Fruit fly (Drosophila melanogaster) whole organism, embryonic: Measurements from ENCODE around the gene Idh3b.

Source experiments
- Antp ChIP-seq: fragments of 200-800 bp; sonication (Bioruptor generic); optimal IDR thresholded peaks from 3 replicates; lab custom pipeline; 2016; ENCODE audit warnings: missing biosample characterization, missing genetic modification characterization
- CG11456 ChIP-seq: fragments of 200-800 bp; sonication (Bioruptor generic); IDR thresholded peaks from 3 replicates; pipeline ENCODE4 v1.3.6; 2022; ENCODE audit warnings: missing biosample characterization, missing genetic modification characterization
- CG13894 ChIP-seq: fragments of 200-800 bp; sonication (Bioruptor generic); optimal IDR thresholded peaks from 3 replicates; lab custom pipeline; 2018; ENCODE audit warnings: missing biosample characterization, mild to moderate bottlenecking, missing genetic modification characterization, moderate library complexity
- CG14014 ChIP-seq: fragments of 200-800 bp; sonication (Bioruptor generic); IDR thresholded peaks from 2 replicates; pipeline ENCODE4 v1.3.6; 2022; ENCODE audit warnings: missing biosample characterization, missing genetic modification characterization
- CG1647 ChIP-seq: fragments of 200-800 bp; sonication (Bioruptor generic); optimal IDR thresholded peaks from 3 replicates; lab custom pipeline; 2016; ENCODE audit warnings: missing biosample characterization, missing genetic modification characterization
- CG2678 ChIP-seq: fragments of 200-800 bp; sonication (Bioruptor generic); optimal IDR thresholded peaks from 3 replicates; lab custom pipeline; 2019; ENCODE audit warnings: missing biosample characterization, mild to moderate bottlenecking, missing genetic modification characterization, moderate library complexity
- CG32532 ChIP-seq: fragments of 200-800 bp; sonication (Bioruptor generic); IDR thresholded peaks from 2 replicates; pipeline ENCODE4 v1.3.6; 2022; ENCODE audit warnings: missing biosample characterization, missing genetic modification characterization
- CG33213 ChIP-seq: fragments of 200-800 bp; sonication (Bioruptor generic); optimal IDR thresholded peaks from 3 replicates; lab custom pipeline; 2016; ENCODE audit warnings: missing biosample characterization, missing genetic modification characterization
- CG4360 ChIP-seq: fragments of 200-800 bp; sonication (Bioruptor generic); IDR thresholded peaks from 2 replicates; pipeline ENCODE4 v1.3.6; 2022; ENCODE audit warnings: missing biosample characterization, missing genetic modification characterization
- CG4424 ChIP-seq: fragments of 200-800 bp; sonication (Bioruptor generic); optimal IDR thresholded peaks from 3 replicates; lab custom pipeline; 2016; ENCODE audit warnings: missing biosample characterization, missing genetic modification characterization
- CG4617 ChIP-seq: fragments of 200-800 bp; sonication (Bioruptor generic); optimal IDR thresholded peaks from 3 replicates; lab custom pipeline; 2016; ENCODE audit warnings: missing biosample characterization, missing genetic modification characterization, borderline replicate concordance
- CG6765 ChIP-seq: fragments of 200-800 bp; sonication (Bioruptor generic); optimal IDR thresholded peaks from 3 replicates; lab custom pipeline; 2017; ENCODE audit warnings: missing biosample characterization, mild to moderate bottlenecking, missing genetic modification characterization
- CG6813 ChIP-seq: fragments of 200-800 bp; sonication (Bioruptor generic); optimal IDR thresholded peaks from 2 replicates; lab custom pipeline; 2017; ENCODE audit warnings: missing biosample characterization, missing genetic modification characterization, mild to moderate bottlenecking, moderate library complexity, missing genetic modification reagents
- CG8281 ChIP-seq: fragments of 200-800 bp; sonication (Bioruptor generic); optimal IDR thresholded peaks from 2 replicates; lab custom pipeline; 2018; ENCODE audit warnings: missing biosample characterization, mild to moderate bottlenecking, missing genetic modification characterization, moderate library complexity
- CG8290 ChIP-seq, 3 experiments: fragments of 200-800 bp; sonication (Bioruptor generic); optimal IDR thresholded peaks; 2 replicates each; lab custom pipeline; 2016 to 2019; ENCODE audit warnings: missing biosample characterization in 3 of 3, missing genetic modification characterization in 3 of 3, mild to moderate bottlenecking in 2 of 3, moderate library complexity in 1 of 3
- CG9876 ChIP-seq: fragments of 200-800 bp; sonication (Bioruptor generic); optimal IDR thresholded peaks from 2 replicates; lab custom pipeline; 2016; ENCODE audit warnings: missing biosample characterization, missing genetic modification characterization
- E2f2 ChIP-seq: fragments of 200-800 bp; sonication (Bioruptor generic); IDR thresholded peaks from 2 replicates; pipeline ENCODE4 v1.3.6; 2022; ENCODE audit warnings: missing biosample characterization, missing genetic modification characterization
- Eip74EF ChIP-seq, 2 experiments: fragments of 200-800 bp in 1 of 2; fragments of >200 bp in 1 of 2; sonication (Bioruptor generic) in 1 of 2; optimal IDR thresholded peaks; 2 replicates each; lab custom pipeline; 2017 to 2019; ENCODE audit warnings: missing biosample characterization in 2 of 2, missing genetic modification characterization in 2 of 2, mild to moderate bottlenecking in 1 of 2, moderate library complexity in 1 of 2
- HLHmδ ChIP-seq: fragments of 200-800 bp; sonication (Bioruptor generic); optimal IDR thresholded peaks from 2 replicates; lab custom pipeline; 2018; ENCODE audit warnings: missing biosample characterization, mild to moderate bottlenecking, missing genetic modification characterization, moderate library complexity
- Hsf ChIP-seq: fragments of 200-800 bp; sonication (Bioruptor generic); optimal IDR thresholded peaks from 3 replicates; lab custom pipeline; 2016; ENCODE audit warnings: missing biosample characterization, missing genetic modification characterization
- MBD-R2 ChIP-seq: fragments of 200-800 bp; sonication (Bioruptor generic); IDR thresholded peaks from 2 replicates; pipeline ENCODE4 v1.3.6; 2022; ENCODE audit warnings: missing biosample characterization, missing genetic modification characterization
- MESR4 ChIP-seq: fragments of 200-800 bp; sonication (Bioruptor generic); optimal IDR thresholded peaks from 2 replicates; lab custom pipeline; 2018; ENCODE audit warnings: missing biosample characterization, mild to moderate bottlenecking, missing genetic modification characterization, moderate library complexity
- Pdp1 ChIP-seq, 2 experiments: fragments of 200-800 bp; sonication (Bioruptor generic); optimal IDR thresholded peaks; 3 replicates each; lab custom pipeline; 2016; ENCODE audit warnings: missing biosample characterization in 2 of 2, missing genetic modification characterization in 2 of 2, mild to moderate bottlenecking in 1 of 2, moderate library complexity in 1 of 2
- Side ChIP-seq: fragments of 200-800 bp; sonication (Bioruptor generic); optimal IDR thresholded peaks from 2 replicates; lab custom pipeline; 2016; ENCODE audit warnings: missing biosample characterization, missing genetic modification characterization
- ato ChIP-seq: fragments of 200-800 bp; sonication (Bioruptor generic); IDR thresholded peaks from 2 replicates; pipeline ENCODE4 v1.3.6; 2022; ENCODE audit warnings: missing biosample characterization, missing genetic modification characterization; ENCODE audit not compliant: partially characterized antibody
- chif ChIP-seq, 2 experiments: fragments of 200-800 bp; sonication (Bioruptor generic); optimal IDR thresholded peaks; 3 replicates each; lab custom pipeline; 2016; ENCODE audit warnings: missing biosample characterization in 2 of 2, missing genetic modification characterization in 2 of 2
- chm ChIP-seq: fragments of 200-800 bp; sonication (Bioruptor generic); IDR thresholded peaks from 2 replicates; pipeline ENCODE4 v1.3.6; 2022; ENCODE audit warnings: missing biosample characterization, missing genetic modification characterization
- crol ChIP-seq: fragments of 200-800 bp; sonication (Bioruptor generic); IDR thresholded peaks from 2 replicates; pipeline ENCODE4 v1.3.6; 2022; ENCODE audit warnings: missing biosample characterization, missing genetic modification characterization
- crp ChIP-seq, 2 experiments: fragments of 200-800 bp; sonication (Bioruptor generic); optimal IDR thresholded peaks; 2 replicates in 1 of 2; 3 replicates in 1 of 2; lab custom pipeline; 2017; ENCODE audit warnings: missing biosample characterization in 2 of 2, missing genetic modification characterization in 2 of 2, mild to moderate bottlenecking in 1 of 2, moderate library complexity in 1 of 2
- cwo ChIP-seq: fragments of 200-800 bp; sonication (Bioruptor generic); optimal IDR thresholded peaks from 3 replicates; lab custom pipeline; 2017; ENCODE audit warnings: missing biosample characterization, missing genetic modification characterization, mild to moderate bottlenecking, moderate library complexity, missing genetic modification reagents
- dan ChIP-seq: fragments of 200-800 bp; sonication (Bioruptor generic); IDR thresholded peaks from 2 replicates; pipeline ENCODE4 v1.3.6; 2022; ENCODE audit warnings: missing biosample characterization, missing genetic modification characterization
- exex ChIP-seq: fragments of 200-800 bp; sonication (Bioruptor generic); optimal IDR thresholded peaks from 4 replicates; lab custom pipeline; 2018; ENCODE audit warnings: missing biosample characterization, mild to moderate bottlenecking, missing genetic modification characterization, moderate library complexity
- fd64A ChIP-seq: fragments of 200-800 bp; sonication (Bioruptor generic); optimal IDR thresholded peaks from 3 replicates; lab custom pipeline; 2018; ENCODE audit warnings: missing biosample characterization, mild to moderate bottlenecking, missing genetic modification characterization
- fu2 ChIP-seq: fragments of 200-800 bp; sonication (Bioruptor generic); optimal IDR thresholded peaks from 2 replicates; lab custom pipeline; 2016; ENCODE audit warnings: missing biosample characterization, missing genetic modification characterization
- hb ChIP-seq: fragments of 200-800 bp; sonication (Bioruptor generic); IDR thresholded peaks from 3 replicates; pipeline ENCODE4 v1.3.6; 2022; ENCODE audit warnings: missing biosample characterization, missing genetic modification characterization; ENCODE audit not compliant: partially characterized antibody
- insv ChIP-seq, 2 experiments: fragments of 200-800 bp; sonication (Bioruptor generic); optimal IDR thresholded peaks; 3 replicates each; lab custom pipeline; 2016 to 2018; ENCODE audit warnings: missing biosample characterization in 2 of 2, missing genetic modification characterization in 2 of 2
- kay ChIP-seq: fragments of 200-800 bp; sonication (Bioruptor generic); optimal IDR thresholded peaks from 2 replicates; lab custom pipeline; 2016; ENCODE audit warnings: missing biosample characterization, missing genetic modification characterization
- lbe ChIP-seq: fragments of 200-800 bp; sonication (Bioruptor generic); optimal IDR thresholded peaks from 2 replicates; lab custom pipeline; 2016; ENCODE audit warnings: missing biosample characterization, mild to moderate bottlenecking, missing genetic modification characterization
- mld ChIP-seq: fragments of 200-800 bp; sonication (Bioruptor generic); IDR thresholded peaks from 3 replicates; pipeline ENCODE4 v1.3.6; 2022; ENCODE audit warnings: missing biosample characterization, missing genetic modification characterization; ENCODE audit not compliant: partially characterized antibody
- nerfin-2 ChIP-seq: fragments of 200-800 bp; sonication (Bioruptor generic); IDR thresholded peaks from 2 replicates; pipeline ENCODE4 v1.3.6; 2022; ENCODE audit warnings: missing biosample characterization, missing genetic modification characterization; ENCODE audit not compliant: partially characterized antibody
- nmo ChIP-seq: fragments of 200-800 bp; sonication (Bioruptor generic); optimal IDR thresholded peaks from 2 replicates; lab custom pipeline; 2018; ENCODE audit warnings: missing biosample characterization, mild to moderate bottlenecking, missing genetic modification characterization, moderate library complexity
- onecut ChIP-seq: fragments of 200-800 bp; sonication (Bioruptor generic); IDR thresholded peaks from 2 replicates; pipeline ENCODE4 v1.3.6; 2022; ENCODE audit warnings: missing biosample characterization, missing genetic modification characterization
- pho ChIP-seq: fragments of 200-800 bp; sonication (Bioruptor generic); optimal IDR thresholded peaks from 2 replicates; lab custom pipeline; 2016; ENCODE audit warnings: missing biosample characterization, missing genetic modification characterization
- pzg ChIP-seq: fragments of 200-800 bp; sonication (Bioruptor generic); optimal IDR thresholded peaks from 3 replicates; lab custom pipeline; 2018; ENCODE audit warnings: missing biosample characterization, mild to moderate bottlenecking, missing genetic modification characterization, moderate library complexity
- seq ChIP-seq: fragments of 200-800 bp; sonication (Bioruptor generic); IDR thresholded peaks from 2 replicates; pipeline ENCODE4 v1.3.6; 2022; ENCODE audit warnings: missing biosample characterization, missing genetic modification characterization

Idh3b gene

DNA sequence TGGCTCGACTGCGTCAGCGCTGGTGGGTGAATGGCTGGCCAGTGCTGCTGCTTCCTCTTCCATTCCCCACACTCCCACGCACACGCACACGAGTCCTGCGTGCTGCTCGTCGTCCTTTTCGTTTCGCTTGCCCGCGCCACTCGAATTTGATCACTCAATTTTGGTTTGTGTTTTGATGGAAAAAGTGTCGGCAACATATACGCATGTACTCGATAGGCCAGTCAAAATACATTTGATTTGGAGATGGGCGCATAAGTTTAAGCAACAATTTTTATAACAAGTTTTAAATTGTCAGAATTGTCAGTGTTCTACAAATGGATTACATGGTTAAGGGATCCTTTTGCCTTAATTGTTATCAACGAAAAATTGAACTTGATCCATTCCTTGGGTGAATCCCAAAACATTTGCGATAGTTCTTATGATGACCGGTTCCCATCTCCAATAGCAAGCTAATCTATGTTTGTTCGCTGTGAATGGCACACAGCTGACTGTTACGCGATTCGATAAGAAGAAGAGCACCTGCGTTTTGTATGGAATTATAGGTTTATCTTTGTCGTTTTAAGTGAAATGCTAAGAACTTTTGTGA is 4.0 kb upstream of the Idh3b start, which contains the start of the genes Mitofilin and mRpL35 (continued):
- TF ChIP-seq CG14014 (GFP tag; lab: Robert Waterston, UW) (no peak), CG11456 (GFP tag; lab: Robert Waterston, UW) (no peak), cwo (GFP tag; lab: Kevin White, UChicago) (no peak), crp (GFP tag; optimal IDR thresholded peaks at IDR 0.05; lab: Kevin White, UChicago) (peak; percentile 47 to 93), CG2678 (tag; lab: Kevin White, UChicago) (no peak), dan (GFP tag; lab: Robert Waterston, UW) (no peak), pho (GFP tag; lab: Kevin White, UChicago) (peak; percentile 54), CG13894 (tag; lab: Kevin White, UChicago) (no peak), fu2 (GFP tag; lab: Kevin White, UChicago) (peak; percentile 44), CG6813 (GFP tag; lab: Kevin White, UChicago) (no peak), CG33213 (peak; percentile 26), HLHmδ (GFP tag; lab: Kevin White, UChicago) (no peak), Antp (GFP tag; lab: Kevin White, UChicago) (peak; percentile 71), chm (GFP tag; lab: Robert Waterston, UW) (no peak), kay (GFP tag; lab: Kevin White, UChicago) (peak; percentile 19), Eip74EF (GFP tag; optimal IDR thresholded peaks at IDR 0.05; lab: Kevin White, UChicago) (no peak), fd64A (GFP tag; lab: Kevin White, UChicago) (no peak), hb (GFP tag; lab: Robert Waterston, UW) (no peak), CG32532 (GFP tag; lab: Robert Waterston, UW) (no peak), CG8281 (no peak), nerfin-2 (GFP tag; lab: Robert Waterston, UW) (no peak), exex (tag; lab: Kevin White, UChicago) (no peak), nmo (GFP tag; lab: Kevin White, UChicago) (peak; percentile 58), CG1647 (GFP tag; lab: Kevin White, UChicago) (no peak), Side (GFP tag; lab: Kevin White, UChicago) (peak; percentile 32), CG6765 (GFP tag; lab: Kevin White, UChicago) (no peak), CG4424 (GFP tag; lab: Kevin White, UChicago) (peak; percentile 38), insv (GFP tag; optimal IDR thresholded peaks at IDR 0.05; lab: Kevin White, UChicago) (peak in 1 of 2 experiments; percentile 25), MBD-R2 (GFP tag; lab: Robert Waterston, UW) (peak; percentile 78)

DNA sequence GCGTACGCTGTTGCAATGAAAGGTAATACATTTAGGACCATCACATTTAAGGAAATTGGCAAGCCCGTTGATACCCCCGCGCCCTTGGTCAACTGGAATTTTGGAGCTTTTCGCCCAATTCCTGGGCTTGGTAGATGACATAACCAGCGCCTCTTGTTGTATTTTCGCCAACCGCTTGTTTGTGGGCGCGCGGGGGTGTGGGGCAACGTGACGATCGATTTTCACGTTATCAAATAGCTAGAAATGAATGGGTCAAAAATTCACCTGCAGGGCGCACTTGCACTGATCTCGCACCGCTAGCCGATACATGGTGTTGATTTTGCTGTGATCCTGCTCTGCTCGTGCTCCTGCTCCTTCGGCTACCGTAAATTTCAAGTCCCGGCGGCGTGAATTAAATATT is 3.4 kb upstream of the Idh3b start:
- TF ChIP-seq chif (GFP tag; optimal IDR thresholded peaks at IDR 0.05; lab: Kevin White, UChicago) (no peak), CG8290 (GFP tag; optimal IDR thresholded peaks at IDR 0.05; lab: Kevin White, UChicago) (no peak), CG8290 (tag; optimal IDR thresholded peaks at IDR 0.05; lab: Kevin White, UChicago) (peak in 1 of 2 experiments; percentile 7), CG4617 (GFP tag; lab: Kevin White, UChicago) (peak; percentile 14), lbe (GFP tag; lab: Kevin White, UChicago) (no peak), MESR4 (GFP tag; lab: Kevin White, UChicago) (peak; percentile 66), mld (GFP tag; lab: Robert Waterston, UW) (no peak), CG4360 (GFP tag; lab: Robert Waterston, UW) (no peak), ato (GFP tag; lab: Robert Waterston, UW) (0 out of 2 replicates have a peak, but pooled peaks have one; percentile 11), E2f2 (GFP tag; lab: Robert Waterston, UW) (peak; percentile 19; the same call in 1 of the 2 replicates), onecut (peak; percentile 91), Pdp1 (GFP tag; optimal IDR thresholded peaks at IDR 0.05; lab: Kevin White, UChicago) (peak in 1 of 2 experiments; percentile 98), pzg (no peak), seq (GFP tag; lab: Robert Waterston, UW) (peak; percentile 32; the same call in 1 of the 2 replicates), crol (peak; percentile 96), CG9876 (GFP tag; lab: Kevin White, UChicago) (no peak), Hsf (GFP tag; lab: Kevin White, UChicago) (no peak)
